Fruit fly (Drosophila melanogaster): ENCODE measurements around the gene Cyp4d1.

The Cyp4d1 gene

dm6 chrX:2136831-2137452, 25.0 kb downstream of the Cyp4d1 start (continued):
- TF ChIP-seq Gug (GFP tag; IDR thresholded peaks at IDR 0.05) = peak; percentile 100
- peak; percentile 100 for TF ChIP-seq OdsH (GFP tag; optimal IDR thresholded peaks at IDR 0.05)
- peak; percentile 100 for TF ChIP-seq CG8119 (GFP tag; IDR thresholded peaks at IDR 0.05)
- TF ChIP-seq Ets21C (GFP tag; optimal IDR thresholded peaks at IDR 0.05) = peak; percentile 99
- peak; percentile 100 for TF ChIP-seq fd59A (GFP tag; optimal IDR thresholded peaks at IDR 0.05)
- peak; percentile 99 for TF ChIP-seq fkh (GFP tag; optimal IDR thresholded peaks at IDR 0.05)
- TF ChIP-seq Eip78C (GFP tag) = peak; percentile 100
- TF ChIP-seq Hr39 (GFP tag; optimal IDR thresholded peaks at IDR 0.05) = peak; percentile 100
- peak; percentile 95 for TF ChIP-seq Hr38 (GFP tag; optimal IDR thresholded peaks at IDR 0.05)
- peak; percentile 98 for TF ChIP-seq CG16779 (tag; optimal IDR thresholded peaks at IDR 0.05)
- TF ChIP-seq CG3032 (tag; optimal IDR thresholded peaks at IDR 0.05) = peak; percentile 100
- peak; percentile 99 for TF ChIP-seq esn (GFP tag; optimal IDR thresholded peaks at IDR 0.05)
- peak; percentile 100 for TF ChIP-seq topi (GFP tag; optimal IDR thresholded peaks at IDR 0.05)
- TF ChIP-seq CG1621 (tag; optimal IDR thresholded peaks at IDR 0.05) = peak; percentile 99
- TF ChIP-seq CG34406 (GFP tag; optimal IDR thresholded peaks at IDR 0.05) = peak; percentile 99
- TF ChIP-seq CG8319 (GFP tag; optimal IDR thresholded peaks at IDR 0.05) = peak; percentile 99

- no peak for TF ChIP-seq eg (GFP tag; IDR thresholded peaks at IDR 0.05)
- no peak for TF ChIP-seq Sox14 (GFP tag; optimal IDR thresholded peaks at IDR 0.05)
- no peak for TF ChIP-seq CG11762 (GFP tag; optimal IDR thresholded peaks at IDR 0.05; ENCODE audit: insufficient read depth)
- peak; percentile 26 for TF ChIP-seq OdsH (GFP tag; optimal IDR thresholded peaks at IDR 0.05)
- TF ChIP-seq ss (GFP tag; optimal IDR thresholded peaks at IDR 0.05) = peak in 1 of 2 experiments; percentile 94
- peak; percentile 17 for TF ChIP-seq CG7368 (GFP tag; optimal IDR thresholded peaks at IDR 0.05)
- TF ChIP-seq fkh (GFP tag; optimal IDR thresholded peaks at IDR 0.05) = peak; percentile 44
- no peak for TF ChIP-seq Lpt (GFP tag; optimal IDR thresholded peaks at IDR 0.05)
- TF ChIP-seq CG8119 (GFP tag; IDR thresholded peaks at IDR 0.05) = 0 out of 3 replicates have a peak, but pooled peaks have one; percentile 12
- peak; percentile 29 for TF ChIP-seq Eip75B (GFP tag; optimal IDR thresholded peaks at IDR 0.05)
- peak; percentile 14 for TF ChIP-seq pdm3 (GFP tag; optimal IDR thresholded peaks at IDR 0.05)
- TF ChIP-seq Sox15 (GFP tag; optimal IDR thresholded peaks at IDR 0.05) = peak; percentile 31
- TF ChIP-seq CG6163 (GFP tag; IDR thresholded peaks at IDR 0.05) = peak; percentile 23; the same call in 2 of the 3 replicates
- TF ChIP-seq Hr4 (GFP tag; optimal IDR thresholded peaks at IDR 0.05) = peak; percentile 46
- TF ChIP-seq Eip78C (GFP tag) = peak; percentile 69
- TF ChIP-seq CG11294 (GFP tag; IDR thresholded peaks at IDR 0.05) = peak; percentile 58
- TF ChIP-seq Gug (GFP tag; IDR thresholded peaks at IDR 0.05) = peak; percentile 45
- TF ChIP-seq salr (GFP tag; optimal IDR thresholded peaks at IDR 0.05) = no peak
- TF ChIP-seq lz (GFP tag; optimal IDR thresholded peaks at IDR 0.05) = peak; percentile 26
- TF ChIP-seq cyc (GFP tag; optimal IDR thresholded peaks at IDR 0.05) = peak; percentile 25
- TF ChIP-seq spab (GFP tag; optimal IDR thresholded peaks at IDR 0.05) = no peak
- peak; percentile 39 for TF ChIP-seq CG10631 (GFP tag; optimal IDR thresholded peaks at IDR 0.05)
- TF ChIP-seq CG6276 (GFP tag; optimal IDR thresholded peaks at IDR 0.05) = no peak
- TF ChIP-seq CG15336 (GFP tag; IDR thresholded peaks at IDR 0.05) = peak; percentile 61; the same call in 1 of the 2 replicates
- TF ChIP-seq CG31627 (GFP tag; optimal IDR thresholded peaks at IDR 0.05) = peak; percentile 50
- TF ChIP-seq Smox (GFP tag; optimal IDR thresholded peaks at IDR 0.05) = no peak
- TF ChIP-seq CG8632 (GFP tag; optimal IDR thresholded peaks at IDR 0.05) = no peak
- TF ChIP-seq Hr38 (GFP tag; optimal IDR thresholded peaks at IDR 0.05) = no peak
- no peak for TF ChIP-seq CG6808 (GFP tag; optimal IDR thresholded peaks at IDR 0.05)
- peak; percentile 9 for TF ChIP-seq acj6 (GFP tag; optimal IDR thresholded peaks at IDR 0.05)
- TF ChIP-seq CG4318 (GFP tag; optimal IDR thresholded peaks at IDR 0.05) = peak; percentile 1
- TF ChIP-seq Hr39 (GFP tag; optimal IDR thresholded peaks at IDR 0.05) = peak; percentile 46
- peak; percentile 37 for TF ChIP-seq CG11902 (GFP tag; optimal IDR thresholded peaks at IDR 0.05)
- no peak for TF ChIP-seq fd59A (GFP tag; optimal IDR thresholded peaks at IDR 0.05)
- TF ChIP-seq CG32006 (GFP tag; optimal IDR thresholded peaks at IDR 0.05) = peak; percentile 16
Measured at dm6 chrX:2135868-2136787, 25.9 kb downstream of the Cyp4d1 start.
